Fruit fly (Drosophila melanogaster) whole organism, embryonic: ENCODE data around the gene nod.
A peak's percentile ranks its signal among the peaks of the same experiment; 100 is the strongest.

Experiments
- ATbp ChIP-seq: fragments of 200-800 bp; sonication (Bioruptor generic); optimal IDR thresholded peaks from 2 replicates; lab custom pipeline; 2017; ENCODE audit warnings: missing biosample characterization, mild to moderate bottlenecking, missing genetic modification characterization, missing genetic modification reagents
- Awh ChIP-seq: fragments of 200-800 bp; sonication (Bioruptor generic); IDR thresholded peaks from 2 replicates; pipeline ENCODE4, ENCODE4 v1.3.6; 2022; ENCODE audit warnings: missing biosample characterization, missing genetic modification characterization
- B-H2 ChIP-seq: fragments of 200-800 bp; sonication (Bioruptor generic); optimal IDR thresholded peaks from 2 replicates; lab custom pipeline; 2018; ENCODE audit warnings: missing biosample characterization, mild to moderate bottlenecking, missing genetic modification characterization
- CG10209 ChIP-seq: fragments of 200-800 bp; sonication (Bioruptor generic); optimal IDR thresholded peaks from 3 replicates; lab custom pipeline; 2017; ENCODE audit warnings: missing biosample characterization, mild to moderate bottlenecking, missing genetic modification characterization, missing genetic modification reagents
- CG1024 ChIP-seq: fragments of 200-800 bp; sonication (Bioruptor generic); IDR thresholded peaks from 2 replicates; pipeline ENCODE4 v1.3.6; 2022; ENCODE audit warnings: missing biosample characterization, missing genetic modification characterization
- CG13287 ChIP-seq: fragments of 200-800 bp; sonication (Bioruptor generic); IDR thresholded peaks from 2 replicates; pipeline ENCODE4 v1.3.6; 2022; ENCODE audit warnings: missing biosample characterization, missing genetic modification characterization; ENCODE audit not compliant: partially characterized antibody
- CG14050 ChIP-seq: fragments of 200-800 bp; sonication (Bioruptor generic); IDR thresholded peaks from 3 replicates; pipeline ENCODE4 v1.3.6; 2022; ENCODE audit warnings: missing biosample characterization, missing genetic modification characterization
- CG16815 ChIP-seq: fragments of 200-800 bp; sonication (Bioruptor generic); optimal IDR thresholded peaks from 3 replicates; lab custom pipeline; 2017; ENCODE audit warnings: missing biosample characterization, mild to moderate bottlenecking, missing genetic modification characterization
- CG17361 ChIP-seq: fragments of 200-800 bp; sonication (Bioruptor generic); IDR thresholded peaks from 3 replicates; pipeline ENCODE4 v1.3.6; 2022; ENCODE audit warnings: missing biosample characterization, missing genetic modification characterization
- CG17612 ChIP-seq: fragments of 200-800 bp; sonication (Bioruptor generic); IDR thresholded peaks from 2 replicates; pipeline ENCODE4 v1.3.6; 2022; ENCODE audit warnings: missing biosample characterization, missing genetic modification characterization
- CG18011 ChIP-seq: fragments of 200-800 bp; sonication (Bioruptor generic); optimal IDR thresholded peaks from 2 replicates; lab custom pipeline; 2017; ENCODE audit warnings: missing biosample characterization, missing genetic modification characterization, mild to moderate bottlenecking, moderate library complexity, missing genotype
- CG2199 ChIP-seq: fragments of 200-800 bp; sonication (Bioruptor generic); IDR thresholded peaks from 3 replicates; pipeline ENCODE4 v1.3.6; 2022; ENCODE audit warnings: missing biosample characterization, missing genetic modification characterization
- CG2875 ChIP-seq: fragments of 200-800 bp; sonication (Bioruptor generic); optimal IDR thresholded peaks from 2 replicates; lab custom pipeline; 2017; ENCODE audit warnings: missing biosample characterization, mild to moderate bottlenecking, missing genetic modification characterization, missing genetic modification reagents
- CG32767 ChIP-seq: fragments of 200-800 bp; sonication (Bioruptor generic); IDR thresholded peaks from 2 replicates; pipeline ENCODE4 v1.3.6; 2022; ENCODE audit warnings: missing biosample characterization, missing genetic modification characterization
- CG34422 ChIP-seq: fragments of 200-800 bp; sonication (Bioruptor generic); IDR thresholded peaks from 3 replicates; pipeline ENCODE4 v1.3.6; 2022; ENCODE audit warnings: missing biosample characterization, missing genetic modification characterization
- CG3726 ChIP-seq: fragments of 200-800 bp; sonication (Bioruptor generic); IDR thresholded peaks from 3 replicates; pipeline ENCODE4, ENCODE4 v1.3.6; 2022; ENCODE audit warnings: missing biosample characterization, missing genetic modification characterization
- CG3995 ChIP-seq: fragments of 200-800 bp; sonication (Bioruptor generic); optimal IDR thresholded peaks from 3 replicates; lab custom pipeline; 2016; ENCODE audit warnings: missing biosample characterization, missing genetic modification characterization
- CG5180 ChIP-seq: fragments of 200-800 bp; sonication (Bioruptor generic); optimal IDR thresholded peaks from 3 replicates; lab custom pipeline; 2017; ENCODE audit warnings: missing biosample characterization, missing genetic modification characterization, mild to moderate bottlenecking, moderate library complexity, missing genetic modification reagents
- CG7839 ChIP-seq: fragments of 200-800 bp; sonication (Bioruptor generic); optimal IDR thresholded peaks from 3 replicates; lab custom pipeline; 2018; ENCODE audit warnings: missing biosample characterization, mild to moderate bottlenecking, missing genetic modification characterization, moderate library complexity
- CG7928 ChIP-seq: fragments of 200-800 bp; sonication (Bioruptor generic); optimal IDR thresholded peaks from 2 replicates; lab custom pipeline; 2017; ENCODE audit warnings: missing biosample characterization, mild to moderate bottlenecking, missing genetic modification characterization
- Camta ChIP-seq: fragments of 200-800 bp; sonication (Bioruptor generic); optimal IDR thresholded peaks from 2 replicates; lab custom pipeline; 2016; ENCODE audit warnings: missing biosample characterization, missing genetic modification characterization
- CrebB ChIP-seq: fragments of 200-800 bp; sonication (Bioruptor generic); optimal IDR thresholded peaks from 3 replicates; lab custom pipeline; 2018; ENCODE audit warnings: missing biosample characterization, mild to moderate bottlenecking, missing genetic modification characterization
- Dip2 ChIP-seq: fragments of 200-800 bp; sonication (Bioruptor generic); IDR thresholded peaks from 2 replicates; pipeline ENCODE4 v1.3.6; 2022; ENCODE audit warnings: missing biosample characterization, missing genetic modification characterization
- Dref ChIP-seq: fragments of 200-800 bp; sonication (Bioruptor generic); IDR thresholded peaks from 2 replicates; pipeline ENCODE4 v1.3.6; 2022; ENCODE audit warnings: missing biosample characterization, missing genetic modification characterization
- E2f2 ChIP-seq: fragments of 200-800 bp; sonication (Bioruptor generic); IDR thresholded peaks from 2 replicates; pipeline ENCODE4 v1.3.6; 2022; ENCODE audit warnings: missing biosample characterization, missing genetic modification characterization
- Ets97D ChIP-seq: fragments of 200-800 bp; sonication (Bioruptor generic); optimal IDR thresholded peaks from 3 replicates; lab custom pipeline; 2016; ENCODE audit warnings: missing biosample characterization, missing genetic modification characterization
- Fer1 ChIP-seq: fragments of 200-800 bp; sonication (Bioruptor generic); optimal IDR thresholded peaks from 2 replicates; lab custom pipeline; 2017; ENCODE audit warnings: missing biosample characterization, mild to moderate bottlenecking, missing genetic modification characterization
- HHEX ChIP-seq: fragments of 200-800 bp; sonication (Bioruptor generic); optimal IDR thresholded peaks from 3 replicates; lab custom pipeline; 2017; ENCODE audit warnings: missing biosample characterization, mild to moderate bottlenecking, missing genetic modification characterization, missing genetic modification reagents
- Jarid2 ChIP-seq: fragments of 200-800 bp; sonication (Bioruptor generic); optimal IDR thresholded peaks from 3 replicates; lab custom pipeline; 2017; ENCODE audit warnings: mild to moderate bottlenecking, missing biosample characterization, missing genetic modification reagents, missing genetic modification characterization
- Max ChIP-seq: fragments of 200-800 bp; sonication (Bioruptor generic); optimal IDR thresholded peaks from 2 replicates; lab custom pipeline; 2016; ENCODE audit warnings: missing biosample characterization, mild to moderate bottlenecking, missing genetic modification characterization
- Nf-YA ChIP-seq: fragments of 200-800 bp; sonication (Bioruptor generic); IDR thresholded peaks from 2 replicates; pipeline ENCODE4 v1.3.6; 2022; ENCODE audit warnings: missing biosample characterization, missing genetic modification characterization
- Rfx ChIP-seq: fragments of 200-800 bp; sonication (Bioruptor generic); IDR thresholded peaks from 2 replicates; pipeline ENCODE4 v1.3.6; 2022; ENCODE audit warnings: missing biosample characterization, missing genetic modification characterization
- Rx ChIP-seq: fragments of 200-800 bp; sonication (Bioruptor generic); IDR thresholded peaks from 2 replicates; pipeline ENCODE4 v1.3.6; 2022; ENCODE audit warnings: missing biosample characterization, missing genetic modification characterization
- Six4 ChIP-seq: fragments of 200-800 bp; sonication (Bioruptor generic); optimal IDR thresholded peaks from 2 replicates; lab custom pipeline; 2016; ENCODE audit warnings: missing biosample characterization, missing genetic modification characterization
- Ssrp ChIP-seq: fragments of 200-800 bp; sonication (Bioruptor generic); optimal IDR thresholded peaks from 2 replicates; lab custom pipeline; 2018; ENCODE audit warnings: missing biosample characterization, mild to moderate bottlenecking, missing genetic modification characterization, moderate library complexity
- Xrp1 ChIP-seq: fragments of 200-800 bp; sonication (Bioruptor generic); IDR thresholded peaks from 2 replicates; pipeline ENCODE4 v1.3.6; 2022; ENCODE audit warnings: missing biosample characterization, missing genetic modification characterization
- aop ChIP-seq: fragments of 200-800 bp; sonication (Bioruptor generic); IDR thresholded peaks from 2 replicates; pipeline ENCODE4 v1.3.6; 2022; ENCODE audit warnings: missing biosample characterization, missing genetic modification characterization
- ap ChIP-seq: fragments of 200-800 bp; sonication (Bioruptor generic); IDR thresholded peaks from 2 replicates; pipeline ENCODE4 v1.3.6; 2022; ENCODE audit warnings: missing biosample characterization, missing genetic modification characterization
- cas ChIP-seq: fragments of 200-800 bp; sonication (Bioruptor generic); IDR thresholded peaks from 2 replicates; pipeline ENCODE4 v1.3.6; 2022; ENCODE audit warnings: missing biosample characterization, missing genetic modification characterization
- chinmo ChIP-seq: fragments of 200-800 bp; sonication (Bioruptor generic); IDR thresholded peaks from 4 replicates; pipeline ENCODE4 v1.3.6; 2022; ENCODE audit warnings: missing biosample characterization, missing genetic modification characterization; ENCODE audit not compliant: partially characterized antibody
- croc ChIP-seq: fragments of 200-800 bp; sonication (Bioruptor generic); conservative IDR thresholded peaks from 3 replicates; pipeline ENCODE4 v1.3.6; 2022; ENCODE audit warnings: missing biosample characterization, missing genetic modification characterization
- crol ChIP-seq: fragments of 200-800 bp; sonication (Bioruptor generic); IDR thresholded peaks from 2 replicates; pipeline ENCODE4 v1.3.6; 2022; ENCODE audit warnings: missing biosample characterization, missing genetic modification characterization
- danr ChIP-seq: fragments of 200-800 bp; sonication (Bioruptor generic); IDR thresholded peaks from 2 replicates; pipeline ENCODE4 v1.3.6; 2022; ENCODE audit warnings: missing biosample characterization, missing genetic modification characterization
- inv ChIP-seq: fragments of 200-800 bp; sonication (Bioruptor generic); IDR thresholded peaks from 2 replicates; pipeline ENCODE4 v1.3.6; 2022; ENCODE audit warnings: missing biosample characterization, missing genetic modification characterization; ENCODE audit not compliant: partially characterized antibody
- odd ChIP-seq: fragments of 200-800 bp; sonication (Bioruptor generic); optimal IDR thresholded peaks from 2 replicates; lab custom pipeline; 2017; ENCODE audit warnings: missing biosample characterization, mild to moderate bottlenecking, missing genetic modification characterization
- sim ChIP-seq: fragments of 200-800 bp; sonication (Bioruptor generic); IDR thresholded peaks from 2 replicates; pipeline ENCODE4 v1.3.6; 2022; ENCODE audit warnings: missing biosample characterization, missing genetic modification characterization
- slou ChIP-seq: fragments of 200-800 bp; sonication (Bioruptor generic); optimal IDR thresholded peaks from 3 replicates; lab custom pipeline; 2016; ENCODE audit warnings: missing biosample characterization, missing genetic modification characterization
- sug ChIP-seq: fragments of 200-800 bp; optimal IDR thresholded peaks from 2 replicates; lab custom pipeline; 2019; ENCODE audit warnings: missing biosample characterization, mild to moderate bottlenecking, missing genetic modification characterization, moderate library complexity
- twi ChIP-seq: fragments of 200-800 bp; optimal IDR thresholded peaks from 2 replicates; lab custom pipeline; 2019; ENCODE audit warnings: missing biosample characterization, mild to moderate bottlenecking, missing genetic modification characterization, moderate library complexity
- unc-4 ChIP-seq: fragments of 200-800 bp; sonication (Bioruptor generic); IDR thresholded peaks from 2 replicates; pipeline ENCODE4 v1.3.6; 2022; ENCODE audit warnings: missing biosample characterization, missing genetic modification characterization; ENCODE audit not compliant: partially characterized antibody
- wor ChIP-seq: fragments of 200-800 bp; sonication (Bioruptor generic); IDR thresholded peaks from 2 replicates; pipeline ENCODE4 v1.3.6; 2022; ENCODE audit warnings: missing biosample characterization, missing genetic modification characterization
- zfh1 ChIP-seq: fragments of 200-800 bp; sonication (Bioruptor generic); IDR thresholded peaks from 3 replicates; pipeline ENCODE4 v1.3.6; 2022; ENCODE audit warnings: missing biosample characterization, missing genetic modification characterization

Gene nod

DNA sequence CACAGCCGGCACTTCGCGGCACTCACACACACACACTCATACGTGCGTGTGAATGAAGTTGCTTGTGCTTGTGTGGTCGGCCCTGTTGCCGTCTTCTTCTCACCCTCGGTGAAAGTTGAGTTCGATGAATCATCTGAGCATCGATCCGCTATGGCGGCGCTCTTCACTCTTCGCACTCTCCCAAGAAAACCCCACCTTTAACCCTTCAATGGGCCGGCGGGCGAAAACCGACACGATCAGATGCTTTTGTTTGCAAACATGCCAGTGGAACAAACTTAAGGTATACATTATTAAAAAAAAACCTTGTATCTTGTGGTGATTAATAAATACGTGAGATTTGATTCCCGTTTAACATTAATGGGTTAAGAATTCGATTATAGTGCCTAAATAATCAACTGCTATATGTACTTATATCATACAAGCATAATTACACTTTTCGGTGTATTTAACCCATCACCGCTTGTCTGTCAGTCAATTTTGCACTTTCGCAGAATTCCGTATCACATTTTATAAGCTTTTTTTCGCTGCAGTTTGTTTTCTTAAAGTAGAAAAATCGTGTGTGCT, 20.3 kb downstream of the nod start (continued):
- TF ChIP-seq CG16815 (GFP tag; lab: Kevin White, UChicago) (no peak), cas (GFP tag; lab: Robert Waterston, UW) (no peak), E2f2 (GFP tag; lab: Robert Waterston, UW) (no peak), CG2875 (GFP tag; lab: Kevin White, UChicago) (no peak), ATbp (GFP tag; lab: Kevin White, UChicago) (no peak), inv (GFP tag; lab: Robert Waterston, UW) (no peak), odd (GFP tag; lab: Kevin White, UChicago) (no peak), aop (GFP tag; lab: Robert Waterston, UW) (no peak), Nf-YA (GFP tag; lab: Robert Waterston, UW) (no peak), danr (GFP tag; lab: Robert Waterston, UW) (no peak), Dip2 (no peak), CG17612 (no peak), ap (GFP tag; lab: Robert Waterston, UW) (no peak), CG14050 (GFP tag; lab: Robert Waterston, UW) (no peak), Awh (GFP tag; lab: Robert Waterston, UW) (no peak), CG34422 (GFP tag; lab: Robert Waterston, UW) (peak; percentile 31; the same call in 1 of the 3 replicates), Dref (GFP tag; lab: Robert Waterston, UW) (no peak), CG1024 (GFP tag; lab: Robert Waterston, UW) (no peak), crol (GFP tag; lab: Robert Waterston, UW) (no peak), wor (GFP tag; lab: Robert Waterston, UW) (no peak), zfh1 (GFP tag; lab: Robert Waterston, UW) (no peak), sug (tag; lab: Kevin White, UChicago) (no peak), CG10209 (GFP tag; lab: Kevin White, UChicago) (no peak), Ssrp (tag; lab: Kevin White, UChicago) (no peak), CG13287 (no peak), CG2199 (GFP tag; lab: Robert Waterston, UW) (no peak), CG5180 (no peak), CG17361 (GFP tag; lab: Robert Waterston, UW) (no peak), CG7928 (no peak), Six4 (GFP tag; lab: Kevin White, UChicago) (no peak), twi (tag; lab: Kevin White, UChicago) (no peak), Max (GFP tag; lab: Kevin White, UChicago) (no peak), slou (no peak), croc (GFP tag; lab: Robert Waterston, UW) (no peak), Fer1 (no peak), chinmo (0 out of 4 replicates have a peak, but pooled peaks have one; percentile 36), B-H2 (GFP tag; lab: Kevin White, UChicago) (no peak), Jarid2 (GFP tag; lab: Kevin White, UChicago) (no peak), Camta (GFP tag; lab: Kevin White, UChicago) (no peak), CG3995 (no peak), CG18011 (GFP tag; lab: Kevin White, UChicago) (no peak), Rx (no peak), Ets97D (no peak), Xrp1 (GFP tag; lab: Robert Waterston, UW) (peak; percentile 25; the same call in 1 of the 2 replicates), CrebB (tag; lab: Kevin White, UChicago) (no peak), CG32767 (no peak), CG7839 (tag; lab: Kevin White, UChicago) (no peak), HHEX (GFP tag; lab: Kevin White, UChicago) (peak; percentile 13), sim (GFP tag; lab: Robert Waterston, UW) (no peak), unc-4 (GFP tag; lab: Robert Waterston, UW) (no peak), Rfx (GFP tag; lab: Robert Waterston, UW) (peak; percentile 31; the same call in 1 of the 2 replicates), CG3726 (GFP tag; lab: Robert Waterston, UW) (no peak)
